Fruit fly (Drosophila melanogaster) whole organism, embryonic: Measurements from ENCODE around the gene CG32554.

ENCODE experiments used
- Atf-2 ChIP-seq: fragments of 200-800 bp; sonication (Bioruptor generic); optimal IDR thresholded peaks from 2 replicates; lab custom pipeline; 2016; ENCODE audit warnings: missing biosample characterization, missing genetic modification characterization
- Atf3 ChIP-seq: fragments of 200-800 bp; sonication (Bioruptor generic); optimal IDR thresholded peaks from 3 replicates; lab custom pipeline; 2016; ENCODE audit warnings: missing biosample characterization, missing genetic modification characterization
- Bdp1 ChIP-seq: fragments of 200-800 bp; sonication (Bioruptor generic); optimal IDR thresholded peaks from 3 replicates; lab custom pipeline; 2016; ENCODE audit warnings: missing biosample characterization, missing genetic modification characterization
- CG10267 ChIP-seq: fragments of 200-800 bp; sonication (Bioruptor generic); optimal IDR thresholded peaks from 2 replicates; lab custom pipeline; 2018; ENCODE audit warnings: missing biosample characterization, mild to moderate bottlenecking, missing genetic modification characterization, moderate library complexity
- CG10321 ChIP-seq: fragments of 200-800 bp; sonication (Bioruptor generic); IDR thresholded peaks from 2 replicates; pipeline ENCODE4 v1.3.6; 2022; ENCODE audit warnings: missing biosample characterization, missing genetic modification characterization
- CG10959 ChIP-seq: fragments of 200-800 bp; sonication (Bioruptor generic); IDR thresholded peaks from 2 replicates; pipeline ENCODE4 v1.3.6; 2022; ENCODE audit warnings: missing biosample characterization, missing genetic modification characterization
- CG14050 ChIP-seq: fragments of 200-800 bp; sonication (Bioruptor generic); IDR thresholded peaks from 3 replicates; pipeline ENCODE4 v1.3.6; 2022; ENCODE audit warnings: missing biosample characterization, missing genetic modification characterization
- CG14860 ChIP-seq: fragments of 200-800 bp; sonication (Bioruptor generic); IDR thresholded peaks from 3 replicates; pipeline ENCODE4 v1.3.6; 2022; ENCODE audit warnings: missing biosample characterization, missing genetic modification characterization; ENCODE audit not compliant: partially characterized antibody
- CG15696 ChIP-seq: fragments of 200-800 bp; sonication (Bioruptor generic); optimal IDR thresholded peaks from 2 replicates; lab custom pipeline; 2019; ENCODE audit warnings: missing biosample characterization, mild to moderate bottlenecking, missing genetic modification characterization, moderate library complexity
- CG17612 ChIP-seq: fragments of 200-800 bp; sonication (Bioruptor generic); IDR thresholded peaks from 2 replicates; pipeline ENCODE4 v1.3.6; 2022; ENCODE audit warnings: missing biosample characterization, missing genetic modification characterization
- CG31441 ChIP-seq: fragments of 200-800 bp; sonication (Bioruptor generic); IDR thresholded peaks from 2 replicates; pipeline ENCODE4 v1.3.6; 2022; ENCODE audit warnings: missing biosample characterization, missing genetic modification characterization
- CG32767 ChIP-seq: fragments of 200-800 bp; sonication (Bioruptor generic); IDR thresholded peaks from 2 replicates; pipeline ENCODE4 v1.3.6; 2022; ENCODE audit warnings: missing biosample characterization, missing genetic modification characterization
- CG4707 ChIP-seq: fragments of 200-800 bp; sonication (Bioruptor generic); optimal IDR thresholded peaks from 2 replicates; lab custom pipeline; 2018; ENCODE audit warnings: missing biosample characterization, mild to moderate bottlenecking, missing genetic modification characterization, moderate library complexity
- CG5953 ChIP-seq: fragments of 200-800 bp; sonication (Bioruptor generic); IDR thresholded peaks from 2 replicates; pipeline ENCODE4 v1.3.6; 2022; ENCODE audit warnings: missing biosample characterization, missing genetic modification characterization
- CG7928 ChIP-seq: fragments of 200-800 bp; sonication (Bioruptor generic); optimal IDR thresholded peaks from 2 replicates; lab custom pipeline; 2017; ENCODE audit warnings: missing biosample characterization, mild to moderate bottlenecking, missing genetic modification characterization
- CG8359 ChIP-seq: fragments of 200-800 bp; sonication (Bioruptor generic); optimal IDR thresholded peaks from 2 replicates; lab custom pipeline; 2017; ENCODE audit warnings: missing biosample characterization, mild to moderate bottlenecking, missing genetic modification characterization, borderline replicate concordance
- CTCF ChIP-seq: fragments of 200-800 bp; sonication (Bioruptor generic); optimal IDR thresholded peaks from 2 replicates; lab custom pipeline; 2017; ENCODE audit warnings: missing biosample characterization, mild to moderate bottlenecking, missing genetic modification characterization, moderate library complexity
- Dek ChIP-seq: fragments of 200-800 bp; sonication (Bioruptor generic); optimal IDR thresholded peaks from 3 replicates; lab custom pipeline; 2019; ENCODE audit warnings: missing biosample characterization, mild to moderate bottlenecking, missing genetic modification characterization, moderate library complexity
- Eip74EF ChIP-seq, 2 experiments: fragments of 200-800 bp in 1 of 2; fragments of >200 bp in 1 of 2; sonication (Bioruptor generic) in 1 of 2; optimal IDR thresholded peaks; 2 replicates each; lab custom pipeline; 2017 to 2019; ENCODE audit warnings: missing biosample characterization in 2 of 2, missing genetic modification characterization in 2 of 2, mild to moderate bottlenecking in 1 of 2, moderate library complexity in 1 of 2
- Mrtf ChIP-seq: fragments of 200-800 bp; sonication (Bioruptor generic); IDR thresholded peaks from 3 replicates; pipeline ENCODE4 v1.3.6; 2022; ENCODE audit warnings: missing biosample characterization, missing genetic modification characterization
- Opbp ChIP-seq: fragments of 200-800 bp; sonication (Bioruptor generic); IDR thresholded peaks from 3 replicates; pipeline ENCODE4 v1.3.6; 2022; ENCODE audit warnings: missing biosample characterization, missing genetic modification characterization; ENCODE audit not compliant: partially characterized antibody
- Ptx1 ChIP-seq: fragments of 200-800 bp; sonication (Bioruptor generic); IDR thresholded peaks from 2 replicates; pipeline ENCODE4 v1.3.6; 2022; ENCODE audit warnings: missing biosample characterization, missing genetic modification characterization
- Scr ChIP-seq: fragments of 200-800 bp; sonication (Bioruptor generic); IDR thresholded peaks from 2 replicates; pipeline ENCODE4 v1.3.6; 2022; ENCODE audit warnings: missing biosample characterization, missing genetic modification characterization; ENCODE audit not compliant: partially characterized antibody
- Sin3A ChIP-seq: fragments of >200 bp; optimal IDR thresholded peaks from 2 replicates; lab custom pipeline; 2018
- Trl ChIP-seq, 3 experiments: fragments of >200 bp in 2 of 3; fragments of 200-800 bp in 1 of 3; sonication (Bioruptor generic) in 1 of 3; optimal IDR thresholded peaks; 2 replicates in 1 of 3; 3 replicates in 2 of 3; lab custom pipeline; 2016 to 2017; ENCODE audit warnings: missing biosample characterization in 1 of 3, missing genetic modification characterization in 1 of 3
- Xbp1 ChIP-seq: fragments of 200-800 bp; sonication (Bioruptor generic); optimal IDR thresholded peaks from 3 replicates; lab custom pipeline; 2016; ENCODE audit warnings: missing biosample characterization, mild to moderate bottlenecking, missing genetic modification characterization
- YL-1 ChIP-seq: fragments of 200-800 bp; sonication (Bioruptor generic); optimal IDR thresholded peaks from 3 replicates; lab custom pipeline; 2017; ENCODE audit warnings: missing biosample characterization, mild to moderate bottlenecking, missing genetic modification characterization
- al ChIP-seq: fragments of 200-800 bp; sonication (Bioruptor generic); IDR thresholded peaks from 2 replicates; pipeline ENCODE4 v1.3.6; 2022; ENCODE audit warnings: missing biosample characterization, missing genetic modification characterization
- cas ChIP-seq: fragments of 200-800 bp; sonication (Bioruptor generic); IDR thresholded peaks from 2 replicates; pipeline ENCODE4 v1.3.6; 2022; ENCODE audit warnings: missing biosample characterization, missing genetic modification characterization
- caup ChIP-seq: fragments of 200-800 bp; sonication (Bioruptor generic); optimal IDR thresholded peaks from 3 replicates; lab custom pipeline; 2017; ENCODE audit warnings: missing biosample characterization, mild to moderate bottlenecking, missing genetic modification characterization, moderate library complexity; ENCODE audit not compliant: severe bottlenecking
- chn ChIP-seq: fragments of 200-800 bp; sonication (Bioruptor generic); optimal IDR thresholded peaks from 2 replicates; lab custom pipeline; 2016; ENCODE audit warnings: missing biosample characterization, missing genetic modification characterization
- crp ChIP-seq, 2 experiments: fragments of 200-800 bp; sonication (Bioruptor generic); optimal IDR thresholded peaks; 2 replicates in 1 of 2; 3 replicates in 1 of 2; lab custom pipeline; 2017; ENCODE audit warnings: missing biosample characterization in 2 of 2, missing genetic modification characterization in 2 of 2, mild to moderate bottlenecking in 1 of 2, moderate library complexity in 1 of 2
- danr ChIP-seq: fragments of 200-800 bp; sonication (Bioruptor generic); IDR thresholded peaks from 2 replicates; pipeline ENCODE4 v1.3.6; 2022; ENCODE audit warnings: missing biosample characterization, missing genetic modification characterization
- dm ChIP-seq: fragments of 200-800 bp; sonication (Bioruptor generic); optimal IDR thresholded peaks from 3 replicates; lab custom pipeline; 2016; ENCODE audit warnings: missing biosample characterization, missing genetic modification characterization
- fd102C ChIP-seq: fragments of 200-800 bp; sonication (Bioruptor generic); optimal IDR thresholded peaks from 2 replicates; lab custom pipeline; 2018; ENCODE audit warnings: missing biosample characterization, mild to moderate bottlenecking, missing genetic modification characterization, moderate library complexity
- fd3F ChIP-seq: fragments of 200-800 bp; sonication (Bioruptor generic); optimal IDR thresholded peaks from 2 replicates; lab custom pipeline; 2018; ENCODE audit warnings: missing biosample characterization, mild to moderate bottlenecking, missing genetic modification characterization, moderate library complexity
- gro ChIP-seq: fragments of 200-800 bp; sonication (Bioruptor generic); optimal IDR thresholded peaks from 2 replicates; lab custom pipeline; 2016; ENCODE audit warnings: missing biosample characterization, missing genetic modification characterization
- ken ChIP-seq: fragments of 200-800 bp; sonication (Bioruptor generic); IDR thresholded peaks from 3 replicates; pipeline ENCODE4 v1.3.6; 2022; ENCODE audit warnings: missing biosample characterization, missing genetic modification characterization
- lov ChIP-seq, 2 experiments: fragments of 200-800 bp in 1 of 2; fragments of >200 bp in 1 of 2; sonication (Bioruptor generic) in 1 of 2; IDR thresholded peaks in 1 of 2; optimal IDR thresholded peaks in 1 of 2; 2 replicates in 1 of 2; 3 replicates in 1 of 2; pipeline versions ENCODE4 v1.3.6 to Lab custom; 2017 to 2022; ENCODE audit warnings: missing biosample characterization in 1 of 2, missing genetic modification characterization in 1 of 2
- nerfin-2 ChIP-seq: fragments of 200-800 bp; sonication (Bioruptor generic); IDR thresholded peaks from 2 replicates; pipeline ENCODE4 v1.3.6; 2022; ENCODE audit warnings: missing biosample characterization, missing genetic modification characterization; ENCODE audit not compliant: partially characterized antibody
- otp ChIP-seq: fragments of 200-800 bp; sonication (Bioruptor generic); IDR thresholded peaks from 3 replicates; pipeline ENCODE4, ENCODE4 v1.3.6; 2022; ENCODE audit warnings: missing biosample characterization, missing genetic modification characterization
- pho ChIP-seq: fragments of 200-800 bp; sonication (Bioruptor generic); optimal IDR thresholded peaks from 2 replicates; lab custom pipeline; 2016; ENCODE audit warnings: missing biosample characterization, missing genetic modification characterization
- prd ChIP-seq, 3 experiments: fragments of >200 bp in 2 of 3; fragments of 200-800 bp in 1 of 3; sonication (Bioruptor generic) in 1 of 3; optimal IDR thresholded peaks in 2 of 3; IDR thresholded peaks in 1 of 3; 2 replicates in 2 of 3; 3 replicates in 1 of 3; pipeline versions ENCODE4 v1.3.6 to Lab custom; 2017 to 2022; ENCODE audit warnings: missing biosample characterization in 1 of 3, missing genetic modification characterization in 1 of 3
- salm ChIP-seq: fragments of 200-800 bp; sonication (Bioruptor generic); optimal IDR thresholded peaks from 2 replicates; lab custom pipeline; 2018; ENCODE audit warnings: missing biosample characterization, mild to moderate bottlenecking, missing genetic modification characterization
- slou ChIP-seq: fragments of 200-800 bp; sonication (Bioruptor generic); optimal IDR thresholded peaks from 3 replicates; lab custom pipeline; 2016; ENCODE audit warnings: missing biosample characterization, missing genetic modification characterization
- tx ChIP-seq: fragments of 200-800 bp; sonication (Bioruptor generic); optimal IDR thresholded peaks from 2 replicates; lab custom pipeline; 2016; ENCODE audit warnings: missing biosample characterization, missing genetic modification characterization
- yki ChIP-seq: fragments of >200 bp; optimal IDR thresholded peaks from 3 replicates; lab custom pipeline; 2018

CG32554 gene

DNA sequence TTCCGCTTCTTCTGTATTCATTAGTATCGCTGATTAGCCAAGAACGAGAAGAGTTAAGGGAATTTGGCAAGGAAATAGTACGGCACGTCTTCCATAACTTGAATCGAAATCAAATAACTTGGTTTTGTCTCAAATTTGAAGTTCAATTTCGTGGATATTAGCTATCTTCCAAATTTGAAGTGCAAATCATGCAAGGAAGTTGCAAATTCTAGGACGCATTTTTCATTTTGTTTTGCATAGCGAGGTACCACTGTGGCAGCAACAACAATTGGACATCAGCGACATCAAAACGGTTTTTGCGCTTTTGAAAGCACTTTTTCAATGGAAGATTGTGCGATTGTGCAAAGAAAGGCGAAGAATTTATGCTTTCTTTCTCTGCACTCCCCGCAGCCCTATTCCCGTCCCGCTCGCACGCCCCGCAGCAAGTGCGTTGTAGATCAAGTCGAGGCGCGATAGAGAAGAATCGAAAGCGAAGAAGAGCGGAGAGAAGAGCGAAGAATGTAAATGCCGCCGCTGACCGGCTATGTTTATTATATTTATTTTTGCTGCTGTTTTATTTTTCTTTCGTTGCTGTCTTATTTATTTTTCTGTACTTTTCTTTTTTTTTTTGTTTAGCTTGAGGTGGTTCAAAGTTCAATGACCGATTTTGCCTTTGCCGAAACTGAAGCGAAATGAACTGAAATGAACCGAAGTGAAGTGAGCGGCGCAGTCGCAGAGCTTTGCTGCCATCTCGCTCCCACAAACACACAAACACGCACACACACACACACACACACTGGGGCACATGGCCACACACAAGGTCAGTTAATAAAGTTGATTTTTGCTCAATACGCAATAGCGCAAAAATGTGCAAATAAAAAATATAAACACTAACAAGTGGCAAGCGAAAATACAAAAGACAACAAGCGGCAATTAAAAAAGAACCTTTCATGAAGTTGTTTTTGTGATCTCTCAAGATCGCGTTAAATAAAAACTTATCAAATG is 28.9 kb upstream of the CG32554 start (continued):
- peak; percentile 75 for TF ChIP-seq Ptx1
- no peak for TF ChIP-seq CG10959 (GFP tag; lab: Robert Waterston, UW)
- TF ChIP-seq CG17612 (GFP tag; lab: Robert Waterston, UW): no peak
- no peak for TF ChIP-seq CG10267 (tag; lab: Kevin White, UChicago)
- no peak for TF ChIP-seq Eip74EF (GFP tag; optimal IDR thresholded peaks at IDR 0.05; lab: Kevin White, UChicago)
- TF ChIP-seq Trl (optimal IDR thresholded peaks at IDR 0.05; lab: Kevin White, UChicago): peak; percentile 19 to 32
- TF ChIP-seq Trl (GFP tag; optimal IDR thresholded peaks at IDR 0.05; lab: Kevin White, UChicago): no peak
- peak; percentile 20 for TF ChIP-seq Dek (tag; lab: Kevin White, UChicago)
- no peak for TF ChIP-seq Scr (GFP tag; lab: Robert Waterston, UW)
- peak; percentile 64 for TF ChIP-seq gro (GFP tag; lab: Kevin White, UChicago)
- no peak for TF ChIP-seq fd102C
- TF ChIP-seq crp (GFP tag; optimal IDR thresholded peaks at IDR 0.05; lab: Kevin White, UChicago): no peak
- no peak for TF ChIP-seq CG15696 (tag; lab: Kevin White, UChicago)
- TF ChIP-seq Bdp1 (GFP tag; lab: Kevin White, UChicago): no peak
- TF ChIP-seq ken (GFP tag; lab: Robert Waterston, UW): peak; percentile 47; the same call in 1 of the 3 replicates
- peak; percentile 58 for TF ChIP-seq Xbp1 (GFP tag; lab: Kevin White, UChicago)
- no peak for TF ChIP-seq CG5953 (GFP tag; lab: Robert Waterston, UW)
- TF ChIP-seq CG14050 (GFP tag; lab: Robert Waterston, UW): peak; percentile 48; the same call in 2 of the 3 replicates
- 0 out of 3 replicates have a peak, but pooled peaks have one; percentile 48 for TF ChIP-seq Mrtf (GFP tag; lab: Robert Waterston, UW)
- no peak for TF ChIP-seq prd (optimal IDR thresholded peaks at IDR 0.05; lab: Kevin White, UChicago)
- TF ChIP-seq prd (GFP tag; IDR thresholded peaks at IDR 0.05; lab: Robert Waterston, UW): peak; percentile 47; the same call in 1 of the 3 replicates
- no peak for TF ChIP-seq Opbp (GFP tag; lab: Robert Waterston, UW)
- no peak for TF ChIP-seq dm (GFP tag; lab: Kevin White, UChicago)
- no peak for TF ChIP-seq CTCF (GFP tag; lab: Kevin White, UChicago)
- TF ChIP-seq CG10321 (GFP tag; lab: Robert Waterston, UW): no peak
- peak; percentile 70 for TF ChIP-seq al (GFP tag; lab: Robert Waterston, UW)
- TF ChIP-seq fd3F: peak; percentile 45
- no peak for TF ChIP-seq nerfin-2 (GFP tag; lab: Robert Waterston, UW)
- no peak for TF ChIP-seq Sin3A (lab: Kevin White, UChicago)
- TF ChIP-seq caup: peak; percentile 31
- peak; percentile 12; the same call in 1 of the 2 replicates for TF ChIP-seq CG31441 (GFP tag; lab: Robert Waterston, UW)
- TF ChIP-seq slou (GFP tag; lab: Kevin White, UChicago): no peak
- TF ChIP-seq CG7928 (GFP tag; lab: Kevin White, UChicago): peak; percentile 25
- TF ChIP-seq CG4707: no peak
- no peak for TF ChIP-seq lov (optimal IDR thresholded peaks at IDR 0.05; lab: Kevin White, UChicago)
- no peak for TF ChIP-seq lov (GFP tag; IDR thresholded peaks at IDR 0.05; lab: Robert Waterston, UW)
- no peak for TF ChIP-seq salm (tag; lab: Kevin White, UChicago)
- TF ChIP-seq Atf3: no peak
- peak; percentile 16 for TF ChIP-seq tx (GFP tag; lab: Kevin White, UChicago)
- TF ChIP-seq otp (GFP tag; lab: Robert Waterston, UW): no peak
- no peak for TF ChIP-seq YL-1 (GFP tag; lab: Kevin White, UChicago)
- no peak for TF ChIP-seq CG32767 (GFP tag; lab: Robert Waterston, UW)
- peak; percentile 36; the same call in 1 of the 2 replicates for TF ChIP-seq danr (GFP tag; lab: Robert Waterston, UW)
- TF ChIP-seq pho (GFP tag; lab: Kevin White, UChicago): peak; percentile 71
- no peak for TF ChIP-seq CG8359 (GFP tag; lab: Kevin White, UChicago)
- TF ChIP-seq chn (GFP tag; lab: Kevin White, UChicago): no peak
- no peak for TF ChIP-seq yki (lab: Kevin White, UChicago)
- peak; percentile 28 for TF ChIP-seq Atf-2
- TF ChIP-seq cas (GFP tag; lab: Robert Waterston, UW): no peak
- no peak for TF ChIP-seq CG14860
